Worm (Caenorhabditis elegans) whole organism, L4/young adult: ENCODE results near the gene glb-11.

Source experiments
- W03F9.2 ChIP-seq: fragments of 150-350 bp; optimal IDR thresholded peaks from 2 replicates; lab custom pipeline; 2014; ENCODE audit warnings: missing biosample characterization, missing genetic modification characterization
- dao-5 ChIP-seq: sonication (generic microtip); optimal IDR thresholded peaks from 2 replicates; lab custom pipeline; 2016; ENCODE audit warnings: missing genotype, missing genetic modification characterization, moderate library complexity, missing compliant biosample characterization
- him-1 ChIP-seq: sonication (generic microtip); optimal IDR thresholded peaks from 2 replicates; lab custom pipeline; 2016; ENCODE audit warnings: missing genotype, missing genetic modification reagents, missing genetic modification characterization, missing compliant biosample characterization

DNA sequence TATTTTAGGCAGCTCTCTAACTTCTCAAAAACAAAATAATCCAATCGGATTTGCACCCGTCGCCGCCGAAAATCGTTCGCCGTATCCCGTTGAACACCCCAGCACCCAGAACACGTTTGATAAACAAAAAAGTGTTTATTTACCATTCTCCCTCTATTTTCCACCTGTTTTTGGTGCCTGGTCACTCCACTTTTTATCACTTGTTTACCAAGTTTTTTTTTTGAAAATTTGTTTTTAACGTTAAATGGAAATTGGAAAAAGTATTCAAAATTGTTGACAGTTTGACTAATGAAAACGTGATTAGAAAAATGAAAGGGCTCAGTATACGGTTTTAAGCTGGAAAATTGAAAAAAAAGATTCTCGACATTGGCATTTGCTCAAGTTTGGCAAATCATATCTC, 17.0 kb downstream of the glb-11 start:
- TF ChIP-seq dao-5, result no peak
- TF ChIP-seq him-1 (tag; lab: Kevin White, UChicago), result no peak
- no peak for TF ChIP-seq W03F9.2 (tag; lab: Kevin White, UChicago)
